Worm (Caenorhabditis elegans) whole organism, L3 larva: ENCODE results near the gene R10E8.2.

Experiments used
- R02D3.7 ChIP-seq: fragments of 150-350 bp; optimal IDR thresholded peaks from 2 replicates; lab custom pipeline; 2014; ENCODE audit warnings: missing biosample characterization, missing genetic modification characterization
- aly-2 ChIP-seq: fragments of 150-350 bp; optimal IDR thresholded peaks from 2 replicates; lab custom pipeline; 2014; ENCODE audit warnings: missing biosample characterization, missing genetic modification characterization
- ama-1 ChIP-seq: fragments of 150-350 bp; optimal IDR thresholded peaks from 2 replicates; lab custom pipeline; 2018
- ceh-28 ChIP-seq: fragments of 150-350 bp; optimal IDR thresholded peaks from 2 replicates; lab custom pipeline; 2014; ENCODE audit warnings: missing biosample characterization, missing genetic modification reagents, missing genetic modification characterization
- daf-12 ChIP-seq: fragments of 150-350 bp; optimal IDR thresholded peaks from 2 replicates; lab custom pipeline; 2014; ENCODE audit warnings: missing biosample characterization, missing genetic modification reagents, missing genetic modification characterization
- egl-5 ChIP-seq: fragments of 150-350 bp; optimal IDR thresholded peaks from 2 replicates; lab custom pipeline; 2017; ENCODE audit warnings: missing biosample characterization, missing genetic modification reagents, missing genetic modification characterization, inconsistent platforms
- elt-1 ChIP-seq: fragments of 150-350 bp; optimal IDR thresholded peaks from 2 replicates; lab custom pipeline; 2014; ENCODE audit warnings: missing biosample characterization, missing genetic modification characterization
- elt-2 ChIP-seq: sonication (generic microtip); optimal IDR thresholded peaks from 2 replicates; lab custom pipeline; 2016; ENCODE audit warnings: missing genetic modification reagents, mild to moderate bottlenecking, missing genetic modification characterization, missing compliant biosample characterization
- elt-3 ChIP-seq, 3 experiments: fragments of 150-350 bp in 1 of 3; sonication (generic microtip) in 2 of 3; optimal IDR thresholded peaks; 2 replicates in 2 of 3; 4 replicates in 1 of 3; lab custom pipeline; 2014 to 2017; ENCODE audit warnings: missing biosample characterization in 3 of 3, missing genetic modification characterization in 3 of 3
- eor-1 ChIP-seq, 2 experiments: fragments of 150-350 bp; optimal IDR thresholded peaks; 2 replicates each; lab custom pipeline; 2014 to 2018; ENCODE audit warnings: missing biosample characterization in 2 of 2, missing genetic modification characterization in 2 of 2
- fkh-2 ChIP-seq: fragments of 150-350 bp; optimal IDR thresholded peaks from 2 replicates; lab custom pipeline; 2014; ENCODE audit warnings: missing biosample characterization, missing genetic modification reagents, missing genetic modification characterization
- jun-1 ChIP-seq: fragments of 150-350 bp; optimal IDR thresholded peaks from 2 replicates; lab custom pipeline; 2014; ENCODE audit warnings: missing biosample characterization, missing genetic modification reagents, missing genetic modification characterization
- lin-15B ChIP-seq: fragments of 150-350 bp; optimal IDR thresholded peaks from 2 replicates; lab custom pipeline; 2014; ENCODE audit warnings: missing biosample characterization, missing genetic modification characterization
- mdl-1 ChIP-seq: fragments of 150-350 bp; optimal IDR thresholded peaks from 2 replicates; lab custom pipeline; 2014; ENCODE audit warnings: missing biosample characterization, missing genetic modification characterization
- mml-1 ChIP-seq: fragments of 150-350 bp; sonication (generic microtip); optimal IDR thresholded peaks from 3 replicates; lab custom pipeline; 2014; ENCODE audit warnings: missing biosample characterization, missing genetic modification characterization
- nhr-11 ChIP-seq: fragments of 150-350 bp; optimal IDR thresholded peaks from 2 replicates; lab custom pipeline; 2014; ENCODE audit warnings: missing biosample characterization, missing genetic modification characterization
- nhr-12 ChIP-seq: fragments of 150-350 bp; optimal IDR thresholded peaks from 2 replicates; lab custom pipeline; 2014; ENCODE audit warnings: missing biosample characterization, missing genetic modification characterization
- nhr-23 ChIP-seq: fragments of 150-350 bp; optimal IDR thresholded peaks from 2 replicates; lab custom pipeline; 2014; ENCODE audit warnings: missing biosample characterization, missing genetic modification reagents, missing genetic modification characterization
- nhr-25 ChIP-seq: sonication (generic microtip); optimal IDR thresholded peaks from 2 replicates; lab custom pipeline; 2017; ENCODE audit warnings: missing biosample characterization, missing genetic modification characterization
- nhr-28 ChIP-seq: fragments of 150-350 bp; optimal IDR thresholded peaks from 2 replicates; lab custom pipeline; 2014; ENCODE audit warnings: missing biosample characterization, missing genetic modification characterization
- nhr-67 ChIP-seq: fragments of 150-350 bp; optimal IDR thresholded peaks from 2 replicates; lab custom pipeline; 2014; ENCODE audit warnings: missing biosample characterization, missing genetic modification characterization
- pha-4 ChIP-seq: fragments of 150-350 bp; optimal IDR thresholded peaks from 2 replicates; lab custom pipeline; 2014; ENCODE audit warnings: missing biosample characterization, missing genetic modification reagents, missing genetic modification characterization
- pqm-1 ChIP-seq: fragments of 150-350 bp; optimal IDR thresholded peaks from 2 replicates; lab custom pipeline; 2017; ENCODE audit warnings: missing biosample characterization, missing genetic modification characterization, inconsistent platforms
- sea-2 ChIP-seq: fragments of 150-350 bp; sonication (generic microtip); optimal IDR thresholded peaks from 4 replicates; lab custom pipeline; 2014; ENCODE audit warnings: missing biosample characterization, missing genetic modification reagents, missing genetic modification characterization
- skn-1 ChIP-seq: fragments of 150-350 bp; optimal IDR thresholded peaks from 2 replicates; lab custom pipeline; 2014; ENCODE audit warnings: missing biosample characterization, missing genetic modification characterization
- snpc-4 ChIP-seq: fragments of 150-350 bp; optimal IDR thresholded peaks from 2 replicates; lab custom pipeline; 2014; ENCODE audit warnings: missing biosample characterization, missing genetic modification characterization
- tbx-2 ChIP-seq: sonication (generic microtip); optimal IDR thresholded peaks from 2 replicates; lab custom pipeline; 2016; ENCODE audit warnings: mild to moderate bottlenecking, missing genetic modification characterization, missing compliant biosample characterization
- unc-39 ChIP-seq: sonication (generic microtip); optimal IDR thresholded peaks from 4 replicates; lab custom pipeline; 2017; ENCODE audit warnings: missing biosample characterization, missing genetic modification characterization
- unc-62 ChIP-seq: fragments of 150-350 bp; sonication (generic microtip); optimal IDR thresholded peaks from 4 replicates; lab custom pipeline; 2014; ENCODE audit warnings: missing biosample characterization, missing genetic modification reagents, missing genetic modification characterization
- zag-1 ChIP-seq: fragments of 150-350 bp; optimal IDR thresholded peaks from 2 replicates; lab custom pipeline; 2014; ENCODE audit warnings: missing biosample characterization, missing genetic modification characterization
- ztf-11 ChIP-seq: fragments of 150-350 bp; optimal IDR thresholded peaks from 2 replicates; lab custom pipeline; 2014; ENCODE audit warnings: missing biosample characterization, missing genetic modification characterization
- ztf-4 ChIP-seq: fragments of 150-350 bp; optimal IDR thresholded peaks from 2 replicates; lab custom pipeline; 2014; ENCODE audit warnings: missing biosample characterization, missing genetic modification characterization

R10E8.2 gene

DNA sequence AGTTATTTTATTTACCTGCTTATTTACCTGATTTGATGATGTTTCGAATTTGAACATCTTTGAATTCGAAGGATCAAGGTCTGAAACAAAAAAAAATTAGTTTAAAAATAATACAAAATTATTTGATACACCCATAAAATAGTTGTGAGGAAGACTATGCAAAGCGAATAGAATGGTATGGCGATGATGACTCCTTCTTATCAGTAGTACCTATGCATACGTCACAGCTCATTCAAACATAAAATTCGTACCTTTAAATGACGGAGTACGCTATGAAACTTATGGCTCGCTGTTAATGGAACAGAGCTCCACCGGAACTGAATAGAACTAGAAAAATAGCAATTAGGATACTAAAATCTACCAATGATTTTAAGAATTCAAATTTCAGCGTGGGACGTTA, 1.4 kb upstream of the R10E8.2 start, which contains the start of gene R10E8.1:
TSS of gene R10E8.1 (minus strand) at position 178 of the 400 bp plus-strand sequence.
- TF ChIP-seq elt-2 (tag; lab: Kevin White, UChicago) (peak; percentile 71), pqm-1 (tag; lab: Kevin White, UChicago) (peak; percentile 59), mdl-1 (tag; lab: Kevin White, UChicago) (no peak), elt-3 (tag; optimal IDR thresholded peaks at IDR 0.05; lab: Kevin White, UChicago) (no peak)

DNA sequence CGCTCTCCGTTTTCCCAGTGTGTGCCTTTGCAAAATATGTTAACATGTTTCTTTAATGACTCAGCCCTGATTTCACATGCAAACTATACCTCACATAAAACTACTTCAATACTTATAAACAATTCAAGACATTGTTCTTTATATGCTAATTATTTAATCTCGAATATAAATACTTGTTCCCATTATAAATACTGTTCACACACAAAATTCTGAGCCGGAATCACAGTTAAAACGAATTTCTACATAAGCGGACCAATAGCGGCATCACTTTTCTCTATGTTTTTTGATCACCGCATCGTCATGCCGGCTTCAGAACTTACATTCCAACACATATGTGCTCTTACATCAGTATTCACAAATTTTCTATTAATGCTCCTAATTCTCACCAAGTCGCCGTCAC, 889 bp downstream of the R10E8.2 start, which contains the start of gene R10E8.5:
TSS of gene R10E8.5 (plus strand) at position 301 of the 400 bp plus-strand sequence.
- TF ChIP-seq lin-15B (tag; lab: Kevin White, UChicago) (no peak), mml-1 (tag; lab: Kevin White, UChicago) (no peak), pqm-1 (tag; lab: Kevin White, UChicago) (no peak), aly-2 (tag; lab: Kevin White, UChicago) (no peak), nhr-25 (no peak), nhr-23 (tag; lab: Kevin White, UChicago) (no peak), ztf-11 (tag; lab: Kevin White, UChicago) (no peak), tbx-2 (no peak), snpc-4 (tag; lab: Kevin White, UChicago) (no peak), R02D3.7 (no peak)

DNA sequence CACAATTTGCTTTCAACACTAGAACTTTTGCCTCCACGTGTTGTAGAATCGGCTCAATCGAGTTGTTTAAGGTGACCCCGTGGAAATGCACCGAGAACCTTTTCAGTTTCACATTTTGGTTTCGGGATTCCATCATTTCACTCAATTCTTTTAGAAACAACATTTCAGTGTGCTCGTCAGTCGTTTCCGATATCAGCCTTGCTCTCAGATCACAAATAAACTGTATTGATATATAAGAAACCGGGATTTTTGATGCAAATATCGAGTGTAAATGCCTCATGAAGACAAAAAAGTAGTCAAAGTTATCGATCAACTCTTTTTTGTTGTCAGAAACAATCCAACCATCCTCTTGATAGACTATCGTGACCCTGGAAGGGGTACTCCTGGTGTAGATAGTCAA, 11.9 kb downstream of the R10E8.2 start:
- TF ChIP-seq elt-3 (tag; optimal IDR thresholded peaks at IDR 0.05; lab: Kevin White, UChicago), result no peak

DNA sequence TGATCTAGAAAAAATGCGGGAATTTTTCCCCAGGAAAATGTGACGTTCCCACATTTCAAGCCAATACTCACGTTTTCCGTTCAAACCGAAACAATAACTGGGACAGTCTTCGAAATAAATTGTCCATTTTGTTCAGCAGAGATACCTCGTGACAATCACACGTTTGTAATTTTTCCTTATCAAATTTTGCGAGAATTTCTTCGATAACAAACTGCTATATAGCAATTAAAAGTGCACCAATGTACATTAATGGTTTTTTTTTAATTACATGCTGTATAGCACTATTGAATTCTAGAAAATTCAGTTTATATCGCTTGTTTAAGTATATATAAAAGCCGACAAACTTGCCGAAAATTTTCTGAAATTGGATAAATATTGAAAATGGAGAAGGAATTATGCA, 12.6 kb downstream of the R10E8.2 start, which contains the start of gene R10E8.6:
TSS of gene R10E8.6 (minus strand) at position 154 of the 400 bp plus-strand sequence.
- TF ChIP-seq pqm-1 (tag; lab: Kevin White, UChicago), result peak; percentile 70
- TF ChIP-seq jun-1 (tag; lab: Kevin White, UChicago), result peak; percentile 21
- TF ChIP-seq pha-4 (tag; lab: Kevin White, UChicago), result no peak
- peak; percentile 90 for TF ChIP-seq elt-2 (tag; lab: Kevin White, UChicago)

DNA sequence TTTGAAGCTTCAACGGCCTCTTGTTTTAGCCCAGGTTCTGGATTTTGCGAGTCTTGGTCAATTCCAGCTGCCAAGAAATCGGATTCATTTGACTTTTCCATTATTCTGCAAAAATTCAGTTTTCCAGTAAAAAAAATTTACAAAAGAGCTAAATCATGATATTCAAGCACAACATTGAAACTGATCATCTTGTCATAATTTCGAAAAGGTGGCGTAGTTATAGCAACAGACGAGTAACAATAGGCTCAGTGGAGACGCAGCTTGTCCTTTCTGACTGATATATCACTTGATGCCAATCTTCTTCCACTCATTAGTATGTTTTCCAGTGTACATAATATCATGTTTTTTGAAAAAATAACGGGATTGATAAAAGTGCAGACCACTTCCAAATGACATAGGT, 15.2 kb downstream of the R10E8.2 start, which contains the start of gene fbxa-213:
TSS of gene fbxa-213 (minus strand) at position 101 of the 400 bp plus-strand sequence.
- no peak for TF ChIP-seq nhr-67 (tag; lab: Kevin White, UChicago)
- no peak for TF ChIP-seq skn-1
- no peak for TF ChIP-seq daf-12 (tag; lab: Kevin White, UChicago)
- TF ChIP-seq pqm-1 (tag; lab: Kevin White, UChicago), result no peak
- no peak for TF ChIP-seq jun-1 (tag; lab: Kevin White, UChicago)
- TF ChIP-seq aly-2 (tag; lab: Kevin White, UChicago), result no peak
- TF ChIP-seq eor-1 (tag; optimal IDR thresholded peaks at IDR 0.05; lab: Kevin White, UChicago), result no peak
- no peak for TF ChIP-seq unc-62 (GFP tag; lab: Kevin White, UChicago)
- no peak for TF ChIP-seq ztf-4
- no peak for TF ChIP-seq snpc-4 (tag; lab: Kevin White, UChicago)
- TF ChIP-seq ztf-11 (tag; lab: Kevin White, UChicago), result no peak
- no peak for TF ChIP-seq egl-5 (tag; lab: Kevin White, UChicago)
- TF ChIP-seq nhr-23 (tag; lab: Kevin White, UChicago), result no peak

DNA sequence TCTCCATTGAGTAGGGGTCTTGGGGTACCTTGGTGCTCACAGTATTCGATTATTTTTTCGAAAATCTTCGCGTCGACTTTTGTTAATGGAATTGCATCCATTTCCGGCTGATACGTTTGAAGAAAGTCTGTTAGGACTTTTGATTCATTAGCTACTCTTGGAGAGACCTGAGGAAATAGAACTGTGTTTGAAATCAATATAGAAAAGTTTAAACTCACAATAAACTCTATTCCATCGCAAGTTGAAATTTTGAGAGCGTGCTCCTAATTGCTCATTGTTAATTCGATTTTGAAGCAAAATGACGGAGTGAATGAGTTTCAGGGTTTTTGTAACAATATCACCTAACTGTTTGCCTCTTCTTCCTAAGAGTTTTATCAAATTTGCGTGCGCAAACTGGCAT, 16.3 kb downstream of the R10E8.2 start, which contains the start of gene skr-6:
TSS of gene skr-6 (minus strand) at position 101 of the 400 bp plus-strand sequence.
- TF ChIP-seq elt-1 (no peak), jun-1 (tag; lab: Kevin White, UChicago) (no peak), egl-5 (tag; lab: Kevin White, UChicago) (no peak), fkh-2 (no peak), sea-2 (GFP tag; lab: Kevin White, UChicago) (no peak), nhr-28 (tag; lab: Kevin White, UChicago) (no peak), pqm-1 (tag; lab: Kevin White, UChicago) (no peak), ceh-28 (no peak), unc-39 (tag; lab: Kevin White, UChicago) (no peak), skn-1 (no peak), mdl-1 (tag; lab: Kevin White, UChicago) (no peak), aly-2 (tag; lab: Kevin White, UChicago) (no peak), nhr-12 (tag; lab: Kevin White, UChicago) (no peak), snpc-4 (tag; lab: Kevin White, UChicago) (no peak), unc-62 (GFP tag; lab: Kevin White, UChicago) (no peak), elt-3 (tag; optimal IDR thresholded peaks at IDR 0.05; lab: Kevin White, UChicago) (no peak), nhr-11 (no peak), ama-1 (lab: Kevin White, UChicago) (no peak), zag-1 (tag; lab: Kevin White, UChicago) (no peak), ztf-4 (no peak)
